Worm (Caenorhabditis elegans): ENCODE measurements around the gene ZK686.6.

Gene ZK686.6

ce11 chrIII:7788410-7788809, 15.6 kb upstream of the ZK686.6 start:
- TF ChIP-seq mab-5 (tag; optimal IDR thresholded peaks at IDR 0.05) (peak; percentile 76), zip-8 (tag; optimal IDR thresholded peaks at IDR 0.05) (no peak), ceh-43 (GFP tag; optimal IDR thresholded peaks at IDR 0.05) (no peak), mls-2 (tag; optimal IDR thresholded peaks at IDR 0.05) (no peak)

ce11 chrIII:7784201-7784600, 11.4 kb upstream of the ZK686.6 start:
- TF ChIP-seq blmp-1 (tag; optimal IDR thresholded peaks at IDR 0.05): no peak
- no peak for TF ChIP-seq flh-1 (GFP tag; optimal IDR thresholded peaks at IDR 0.05)
- TF ChIP-seq unc-62 (GFP tag; optimal IDR thresholded peaks at IDR 0.05): peak; percentile 56
- peak; percentile 25 for TF ChIP-seq lsy-2 (tag; optimal IDR thresholded peaks at IDR 0.05)
- no peak for TF ChIP-seq lin-32 (GFP tag; optimal IDR thresholded peaks at IDR 0.05)
- TF ChIP-seq nhr-28 (tag; optimal IDR thresholded peaks at IDR 0.05): no peak
- TF ChIP-seq unc-120 (tag; optimal IDR thresholded peaks at IDR 0.05; ENCODE audit: poor library complexity, severe bottlenecking): peak; percentile 11
- TF ChIP-seq mab-5 (tag; optimal IDR thresholded peaks at IDR 0.05): peak; percentile 100
- no peak for TF ChIP-seq snpc-4 (tag; optimal IDR thresholded peaks at IDR 0.05)

ce11 chrIII:7783354-7783753, 10.6 kb upstream of the ZK686.6 start, which contains the start of gene mab-5:
TSS of gene mab-5 (minus strand) at chrIII:7783454.
- TF ChIP-seq mep-1 (tag; optimal IDR thresholded peaks at IDR 0.05) (no peak), mls-2 (tag; optimal IDR thresholded peaks at IDR 0.05) (no peak), ceh-83 (GFP tag; optimal IDR thresholded peaks at IDR 0.05) (no peak)

DNA sequence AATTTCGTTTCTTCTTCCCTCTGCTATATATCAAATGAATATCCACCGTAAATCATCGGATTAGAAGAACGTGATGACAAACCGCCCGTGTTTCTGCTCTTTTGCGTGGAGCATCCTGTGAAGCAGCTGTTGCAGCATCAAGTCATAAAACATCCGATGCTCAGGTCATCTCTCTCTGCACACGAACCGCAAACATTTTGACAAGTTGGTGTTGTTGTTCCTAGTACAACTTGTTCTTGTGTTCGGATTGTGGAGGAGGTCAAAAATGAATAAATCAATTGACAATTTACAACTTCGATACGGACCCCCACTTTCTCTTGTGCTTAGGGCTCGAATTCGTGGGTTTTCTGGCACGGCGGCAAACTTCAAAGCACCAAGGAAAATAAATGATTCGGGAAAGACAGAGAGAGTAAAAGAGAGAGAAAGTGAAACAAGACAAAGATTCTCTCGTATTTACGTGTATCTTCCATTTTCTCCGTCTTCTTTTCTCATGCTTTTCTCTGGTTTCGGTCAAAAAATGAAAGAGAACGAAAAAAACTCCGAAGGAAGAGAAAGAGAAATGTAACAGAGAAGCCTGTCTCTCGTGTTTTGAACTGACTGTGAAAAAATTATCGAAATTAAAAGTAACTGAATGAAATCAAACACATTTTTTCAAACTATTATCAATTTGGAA, 7.9 kb upstream of the ZK686.6 start:
- TF ChIP-seq hlh-1 (tag; optimal IDR thresholded peaks at IDR 0.05) (peak; percentile 84), snpc-4 (tag; optimal IDR thresholded peaks at IDR 0.05) (no peak), mab-5 (tag; optimal IDR thresholded peaks at IDR 0.05) (peak; percentile 95), unc-120 (tag; optimal IDR thresholded peaks at IDR 0.05; ENCODE audit: poor library complexity, severe bottlenecking) (peak; percentile 27), cnd-1 (tag; optimal IDR thresholded peaks at IDR 0.05) (no peak), mep-1 (tag; optimal IDR thresholded peaks at IDR 0.05) (no peak), elt-3 (tag; optimal IDR thresholded peaks at IDR 0.05) (no peak), mls-2 (tag; optimal IDR thresholded peaks at IDR 0.05) (no peak), unc-62 (GFP tag; optimal IDR thresholded peaks at IDR 0.05) (peak; percentile 92), lsy-2 (tag; optimal IDR thresholded peaks at IDR 0.05) (no peak), tbx-8 (GFP tag; optimal IDR thresholded peaks at IDR 0.05) (no peak), nhr-2 (tag; optimal IDR thresholded peaks at IDR 0.05) (peak; percentile 12)

DNA sequence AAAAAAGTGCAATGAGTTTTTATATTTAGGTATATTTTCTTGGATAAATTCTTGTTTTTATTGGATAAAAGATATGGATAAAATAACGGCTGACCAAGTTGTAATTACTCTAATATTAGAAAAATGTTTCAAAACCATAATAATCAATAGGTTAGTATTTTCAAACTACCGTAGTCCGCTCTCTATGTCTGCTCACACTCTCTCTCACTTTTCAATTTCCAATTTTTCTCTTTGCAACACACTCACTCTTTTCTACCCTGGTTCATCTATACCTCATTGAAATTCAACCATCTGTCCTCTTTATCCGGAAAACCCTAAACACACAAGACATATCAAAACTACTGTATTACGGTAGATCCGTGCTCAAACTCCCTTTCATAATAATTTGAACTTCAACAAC, 6.5 kb upstream of the ZK686.6 start:
- no peak for TF ChIP-seq M03D4.4 (tag; optimal IDR thresholded peaks at IDR 0.05)
- TF ChIP-seq lsy-2 (tag; optimal IDR thresholded peaks at IDR 0.05): peak; percentile 27

DNA sequence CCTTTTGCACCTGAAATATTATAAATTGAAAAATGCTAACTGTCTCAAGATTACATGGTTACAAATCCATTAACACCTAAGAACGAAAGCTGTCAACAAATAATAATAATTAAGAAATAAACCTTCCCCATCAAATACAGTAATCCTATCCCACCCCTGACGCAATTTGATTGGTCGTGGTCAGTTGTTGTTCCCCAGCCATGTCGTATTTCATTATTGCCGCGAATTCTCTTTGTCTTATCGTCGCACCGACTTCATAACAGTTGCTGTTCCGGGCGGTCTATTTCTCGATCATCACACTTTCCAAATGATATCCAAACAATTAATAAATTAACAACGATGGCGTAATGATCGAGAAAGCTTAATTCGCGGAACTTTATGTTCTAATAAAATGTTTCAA, 5.7 kb upstream of the ZK686.6 start:
- TF ChIP-seq mab-5 (tag; optimal IDR thresholded peaks at IDR 0.05) (peak; percentile 94), hlh-1 (tag; optimal IDR thresholded peaks at IDR 0.05) (peak; percentile 88), ztf-11 (tag; optimal IDR thresholded peaks at IDR 0.05) (no peak), mep-1 (tag; optimal IDR thresholded peaks at IDR 0.05) (no peak), lsy-2 (tag; optimal IDR thresholded peaks at IDR 0.05) (peak; percentile 88), unc-62 (GFP tag; optimal IDR thresholded peaks at IDR 0.05) (peak; percentile 78), nhr-2 (tag; optimal IDR thresholded peaks at IDR 0.05) (peak; percentile 48)

ce11 chrIII:7775983-7776440, 3.2 kb upstream of the ZK686.6 start, which contains the start of gene bath-15:
TSS of gene bath-15 (minus strand) at chrIII:7776033.
- TF ChIP-seq ces-1 (GFP tag; optimal IDR thresholded peaks at IDR 0.05) (no peak), nhr-76 (tag; optimal IDR thresholded peaks at IDR 0.05) (no peak)

ce11 chrIII:7773791-7774190, 990 bp upstream of the ZK686.6 start:
- TF ChIP-seq flh-1 (GFP tag; optimal IDR thresholded peaks at IDR 0.05): no peak
- no peak for TF ChIP-seq pha-4 (tag; optimal IDR thresholded peaks at IDR 0.05)
- no peak for TF ChIP-seq ceh-43 (GFP tag; optimal IDR thresholded peaks at IDR 0.05)
- TF ChIP-seq blmp-1 (tag; optimal IDR thresholded peaks at IDR 0.05): no peak
- no peak for TF ChIP-seq sptf-1 (tag; optimal IDR thresholded peaks at IDR 0.05)
- no peak for TF ChIP-seq nhr-237 (tag; optimal IDR thresholded peaks at IDR 0.05)
- TF ChIP-seq tbx-8 (GFP tag; optimal IDR thresholded peaks at IDR 0.05): no peak
- TF ChIP-seq hlh-1 (tag; optimal IDR thresholded peaks at IDR 0.05): no peak
- TF ChIP-seq nhr-12 (tag; optimal IDR thresholded peaks at IDR 0.05): no peak
- TF ChIP-seq sem-2 (GFP tag; optimal IDR thresholded peaks at IDR 0.05): no peak
- TF ChIP-seq lin-13 (tag; optimal IDR thresholded peaks at IDR 0.05): no peak
- TF ChIP-seq mls-2 (tag; optimal IDR thresholded peaks at IDR 0.05): no peak
- no peak for TF ChIP-seq nhr-28 (tag; optimal IDR thresholded peaks at IDR 0.05)
- no peak for TF ChIP-seq ceh-39 (tag; optimal IDR thresholded peaks at IDR 0.05)
- TF ChIP-seq elt-3 (tag; optimal IDR thresholded peaks at IDR 0.05): no peak
- TF ChIP-seq snpc-4 (tag; optimal IDR thresholded peaks at IDR 0.05): no peak
